Worm (Caenorhabditis elegans): Measurements from ENCODE around the gene clec-143.

ce11 chrII:10461207-10461606, 8.9 kb downstream of the clec-143 start, which contains the start of gene ZK673.5:
- no peak for TF ChIP-seq mes-2 (tag; optimal IDR thresholded peaks at IDR 0.05; ENCODE audit: poor library complexity, severe bottlenecking)
- no peak for TF ChIP-seq dmd-8 (GFP tag; IDR thresholded peaks at IDR 0.05)
- no peak for TF ChIP-seq saeg-2 (GFP tag; IDR thresholded peaks at IDR 0.05)
- no peak for TF ChIP-seq ama-1 (optimal IDR thresholded peaks at IDR 0.05)
